Fruit fly (Drosophila melanogaster): ENCODE data around the gene eIF4E3.
A peak's percentile ranks its signal among the peaks of the same experiment; 100 is the strongest.

The eIF4E3 gene

DNA sequence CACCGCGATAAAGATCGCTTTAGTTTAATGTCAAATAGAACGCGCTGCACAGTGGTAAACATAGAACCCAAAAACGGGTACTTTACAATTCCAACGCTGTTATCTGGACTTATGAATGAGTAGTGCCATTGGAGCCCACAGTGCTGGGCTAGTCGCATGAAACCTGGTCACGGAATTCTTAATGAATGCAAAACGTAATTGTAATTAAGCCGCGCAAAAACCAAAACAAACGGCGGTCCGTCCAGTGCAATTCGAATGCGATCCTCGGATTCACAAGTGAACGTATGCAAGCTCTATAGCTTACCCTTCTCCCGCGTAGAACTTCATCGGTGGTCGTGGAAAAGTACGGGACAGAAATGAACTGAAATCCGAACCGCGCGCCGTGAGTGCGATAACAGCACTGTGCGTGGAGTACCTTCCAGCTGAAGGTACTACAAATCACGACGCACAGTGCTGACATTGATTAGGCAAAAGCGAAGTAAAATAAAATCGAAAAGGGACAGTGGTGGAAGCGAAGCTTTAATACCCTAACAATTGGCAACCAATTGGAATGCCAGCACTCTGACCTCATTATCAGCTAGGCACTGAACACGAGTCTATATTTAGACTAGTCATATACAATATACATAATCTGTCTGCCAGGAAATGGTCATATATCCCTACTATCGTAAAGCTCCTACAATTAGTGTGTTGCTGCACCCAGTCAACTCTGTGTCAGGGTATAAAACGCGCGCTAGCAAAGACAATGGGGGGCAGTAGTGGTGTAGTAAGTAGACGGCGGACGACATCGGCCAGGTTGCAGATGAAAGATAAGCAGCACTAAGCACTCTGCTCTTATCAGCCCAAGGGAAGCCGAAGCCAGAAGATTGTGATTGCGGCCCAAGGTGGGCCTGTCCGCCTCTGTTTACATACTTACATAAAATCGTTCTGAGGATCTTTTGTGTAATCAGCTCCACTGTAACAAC is 43.5 kb upstream of the eIF4E3 start (continued):
- TF ChIP-seq da (GFP tag; optimal IDR thresholded peaks at IDR 0.05) (no peak), CG9932 (GFP tag; IDR thresholded peaks at IDR 0.05) (peak; percentile 62), CG12659 (GFP tag; optimal IDR thresholded peaks at IDR 0.05) (peak; percentile 33), ro (GFP tag; IDR thresholded peaks at IDR 0.05) (no peak), CG10366 (GFP tag; IDR thresholded peaks at IDR 0.05) (peak; percentile 41; the same call in 1 of the 2 replicates), Hr51 (GFP tag; optimal IDR thresholded peaks at IDR 0.05) (peak; percentile 37 to 62), CG1233 (GFP tag; optimal IDR thresholded peaks at IDR 0.05) (no peak), CG17802 (tag; optimal IDR thresholded peaks at IDR 0.05) (no peak), otp (GFP tag; IDR thresholded peaks at IDR 0.05) (peak; percentile 3; the same call in 1 of the 3 replicates), schlank (tag; optimal IDR thresholded peaks at IDR 0.05) (no peak), CG10959 (GFP tag; IDR thresholded peaks at IDR 0.05) (no peak), cg (GFP tag; optimal IDR thresholded peaks at IDR 0.05) (no peak), CG31441 (GFP tag; IDR thresholded peaks at IDR 0.05) (peak; percentile 51), TFAM (GFP tag; optimal IDR thresholded peaks at IDR 0.05) (no peak), CG11696 (GFP tag; IDR thresholded peaks at IDR 0.05) (0 out of 2 replicates have a peak, but pooled peaks have one; percentile 8), seq (GFP tag; IDR thresholded peaks at IDR 0.05) (peak; percentile 47), CG12155 (GFP tag; optimal IDR thresholded peaks at IDR 0.05) (peak; percentile 47), rib (GFP tag; IDR thresholded peaks at IDR 0.05) (no peak), ERR (GFP tag; optimal IDR thresholded peaks at IDR 0.05) (peak; percentile 90), nerfin-2 (GFP tag; IDR thresholded peaks at IDR 0.05; ENCODE audit: partially characterized antibody) (no peak), CG13775 (GFP tag; optimal IDR thresholded peaks at IDR 0.05) (no peak), gro (GFP tag; optimal IDR thresholded peaks at IDR 0.05) (peak; percentile 70), Hr78 (GFP tag; optimal IDR thresholded peaks at IDR 0.05) (peak in 1 of 2 experiments; percentile 60), CG6689 (GFP tag; IDR thresholded peaks at IDR 0.05) (peak; percentile 46), CG10321 (GFP tag; IDR thresholded peaks at IDR 0.05) (no peak), Mad (GFP tag; optimal IDR thresholded peaks at IDR 0.05) (peak; percentile 41), insv (GFP tag; optimal IDR thresholded peaks at IDR 0.05) (no peak), chinmo (GFP tag; IDR thresholded peaks at IDR 0.05; ENCODE audit: partially characterized antibody) (0 out of 4 replicates have a peak, but pooled peaks have one; percentile 41), CG18011 (GFP tag; optimal IDR thresholded peaks at IDR 0.05) (peak; percentile 26), en (GFP tag; optimal IDR thresholded peaks at IDR 0.05) (no peak), PHDP (tag; optimal IDR thresholded peaks at IDR 0.05) (peak; percentile 11), phol (tag; optimal IDR thresholded peaks at IDR 0.05) (peak; percentile 43), tgo (GFP tag; IDR thresholded peaks at IDR 0.05) (peak; percentile 51), Bteb2 (GFP tag; optimal IDR thresholded peaks at IDR 0.05) (no peak), wek (GFP tag; optimal IDR thresholded peaks at IDR 0.05) (no peak), Jarid2 (GFP tag; optimal IDR thresholded peaks at IDR 0.05) (peak; percentile 30), CG15269 (tag; optimal IDR thresholded peaks at IDR 0.05) (peak; percentile 58), CG43689 (GFP tag; IDR thresholded peaks at IDR 0.05) (no peak), Sry-β (GFP tag; optimal IDR thresholded peaks at IDR 0.05) (no peak), stc (GFP tag; IDR thresholded peaks at IDR 0.05) (no peak), ranshi (GFP tag; IDR thresholded peaks at IDR 0.05) (peak; percentile 30; the same call in 1 of the 2 replicates), Scr (GFP tag; IDR thresholded peaks at IDR 0.05; ENCODE audit: partially characterized antibody) (0 out of 2 replicates have a peak, but pooled peaks have one; percentile 13), Tbp (GFP tag; optimal IDR thresholded peaks at IDR 0.05) (no peak), MBD-R2 (GFP tag; IDR thresholded peaks at IDR 0.05) (peak; percentile 6; the same call in 1 of the 2 replicates), CG2116 (GFP tag; optimal IDR thresholded peaks at IDR 0.05) (no peak), CG17328 (GFP tag; IDR thresholded peaks at IDR 0.05) (no peak), ind (GFP tag; optimal IDR thresholded peaks at IDR 0.05) (peak; percentile 51), CG11247 (GFP tag; IDR thresholded peaks at IDR 0.05) (no peak)
